Fruit fly (Drosophila melanogaster) whole organism, prepupa: Measurements from ENCODE around the gene emc.

Experiments
- CG15336 ChIP-seq: fragments of 200-800 bp; sonication (Bioruptor generic); IDR thresholded peaks from 2 replicates; pipeline ENCODE4 v1.3.6; 2022; ENCODE audit warnings: missing biosample characterization, missing genetic modification characterization
- CG16779 ChIP-seq: fragments of 200-800 bp; sonication (Bioruptor generic); optimal IDR thresholded peaks from 3 replicates; lab custom pipeline; 2017; ENCODE audit warnings: missing biosample characterization, mild to moderate bottlenecking, missing genetic modification characterization
- CG6276 ChIP-seq: fragments of 200-800 bp; sonication (Bioruptor generic); optimal IDR thresholded peaks from 2 replicates; lab custom pipeline; 2017; ENCODE audit warnings: missing biosample characterization, mild to moderate bottlenecking, missing genetic modification characterization
- CG8119 ChIP-seq: fragments of 200-800 bp; sonication (Bioruptor generic); IDR thresholded peaks from 3 replicates; pipeline ENCODE4 v1.3.6; 2022; ENCODE audit warnings: missing biosample characterization, missing genetic modification characterization
- CG8632 ChIP-seq: fragments of 200-800 bp; sonication (Bioruptor generic); optimal IDR thresholded peaks from 3 replicates; lab custom pipeline; 2016; ENCODE audit warnings: missing biosample characterization, missing genetic modification characterization
- Lpt ChIP-seq: fragments of 200-800 bp; sonication (Bioruptor generic); optimal IDR thresholded peaks from 3 replicates; lab custom pipeline; 2016; ENCODE audit warnings: missing biosample characterization, missing genetic modification characterization

DNA sequence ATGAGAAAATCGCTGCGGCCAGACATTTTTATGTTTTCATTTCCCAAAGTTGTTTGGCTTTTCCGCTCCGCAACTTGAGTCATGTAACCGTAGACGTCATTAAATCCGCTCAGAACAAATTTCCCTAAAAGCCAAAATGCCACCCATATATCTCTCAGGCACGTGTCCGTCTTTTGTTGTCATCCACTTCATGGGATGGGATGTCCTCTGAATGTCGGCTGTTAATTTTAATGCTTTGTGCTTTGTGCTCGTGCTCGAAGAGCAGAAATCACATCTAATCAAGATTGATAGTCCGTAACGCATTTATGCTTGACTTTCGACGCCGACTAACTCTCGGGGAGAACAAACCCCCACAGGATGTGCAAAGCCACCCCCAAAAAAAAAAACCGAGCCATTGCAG lies 45.8 kb downstream of the emc start:
- no peak for TF ChIP-seq Lpt (GFP tag; lab: Kevin White, UChicago)
- TF ChIP-seq CG16779 (tag; lab: Kevin White, UChicago): no peak
- TF ChIP-seq CG8632 (GFP tag; lab: Kevin White, UChicago): no peak
- TF ChIP-seq CG8119 (GFP tag; lab: Robert Waterston, UW): no peak
- TF ChIP-seq CG15336 (GFP tag; lab: Robert Waterston, UW): no peak
- TF ChIP-seq CG6276 (GFP tag; lab: Kevin White, UChicago): no peak
